Fruit fly (Drosophila melanogaster) whole organism, embryonic: ENCODE measurements around the gene Srr.

ENCODE experiments used
- Adf1 ChIP-seq: fragments of 200-800 bp; sonication (Bioruptor generic); IDR thresholded peaks from 2 replicates; pipeline ENCODE4 v1.3.6; 2022; ENCODE audit warnings: missing biosample characterization, missing genetic modification characterization
- Antp ChIP-seq: fragments of 200-800 bp; sonication (Bioruptor generic); optimal IDR thresholded peaks from 3 replicates; lab custom pipeline; 2016; ENCODE audit warnings: missing biosample characterization, missing genetic modification characterization
- CG11247 ChIP-seq: fragments of 200-800 bp; sonication (Bioruptor generic); IDR thresholded peaks from 2 replicates; pipeline ENCODE4 v1.3.6; 2022; ENCODE audit warnings: missing biosample characterization, missing genetic modification characterization
- CG12299 ChIP-seq: fragments of 200-800 bp; sonication (Bioruptor generic); optimal IDR thresholded peaks from 2 replicates; lab custom pipeline; 2018; ENCODE audit warnings: missing biosample characterization, mild to moderate bottlenecking, missing genetic modification characterization
- CG13894 ChIP-seq: fragments of 200-800 bp; sonication (Bioruptor generic); optimal IDR thresholded peaks from 3 replicates; lab custom pipeline; 2018; ENCODE audit warnings: missing biosample characterization, mild to moderate bottlenecking, missing genetic modification characterization, moderate library complexity
- CG14441 ChIP-seq: fragments of 200-800 bp; sonication (Bioruptor generic); IDR thresholded peaks from 2 replicates; pipeline ENCODE4 v1.3.6; 2022; ENCODE audit warnings: missing biosample characterization, missing genetic modification characterization
- CG14965 ChIP-seq: fragments of 200-800 bp; sonication (Bioruptor generic); optimal IDR thresholded peaks from 2 replicates; lab custom pipeline; 2016; ENCODE audit warnings: missing biosample characterization, missing genetic modification characterization, borderline replicate concordance
- CG16815 ChIP-seq: fragments of 200-800 bp; sonication (Bioruptor generic); optimal IDR thresholded peaks from 3 replicates; lab custom pipeline; 2017; ENCODE audit warnings: missing biosample characterization, mild to moderate bottlenecking, missing genetic modification characterization
- CG16863 ChIP-seq: fragments of 200-800 bp; sonication (Bioruptor generic); optimal IDR thresholded peaks from 3 replicates; lab custom pipeline; 2016; ENCODE audit warnings: missing biosample characterization, missing genetic modification characterization
- CG17385 ChIP-seq: fragments of 200-800 bp; sonication (Bioruptor generic); optimal IDR thresholded peaks from 3 replicates; lab custom pipeline; 2018; ENCODE audit warnings: missing biosample characterization, mild to moderate bottlenecking, missing genetic modification characterization
- CG17568 ChIP-seq: fragments of 200-800 bp; sonication (Bioruptor generic); optimal IDR thresholded peaks from 2 replicates; lab custom pipeline; 2018; ENCODE audit warnings: missing biosample characterization, mild to moderate bottlenecking, missing genetic modification characterization, moderate library complexity
- CG18262 ChIP-seq: fragments of 200-800 bp; optimal IDR thresholded peaks from 3 replicates; lab custom pipeline; 2019; ENCODE audit warnings: missing biosample characterization, mild to moderate bottlenecking, missing genetic modification characterization, moderate library complexity
- CG2202 ChIP-seq: fragments of 200-800 bp; sonication (Bioruptor generic); optimal IDR thresholded peaks from 2 replicates; lab custom pipeline; 2018; ENCODE audit warnings: missing biosample characterization, mild to moderate bottlenecking, missing genetic modification characterization
- CG2875 ChIP-seq: fragments of 200-800 bp; sonication (Bioruptor generic); optimal IDR thresholded peaks from 2 replicates; lab custom pipeline; 2017; ENCODE audit warnings: missing biosample characterization, mild to moderate bottlenecking, missing genetic modification characterization, missing genetic modification reagents
- CG30431 ChIP-seq: fragments of 200-800 bp; sonication (Bioruptor generic); optimal IDR thresholded peaks from 2 replicates; lab custom pipeline; 2017; ENCODE audit warnings: missing biosample characterization, missing genetic modification characterization
- CG31224 ChIP-seq: fragments of 200-800 bp; sonication (Bioruptor generic); IDR thresholded peaks from 2 replicates; pipeline ENCODE4 v1.3.6; 2022; ENCODE audit warnings: missing biosample characterization, missing genetic modification characterization
- CG34376 ChIP-seq: fragments of 200-800 bp; sonication (Bioruptor generic); optimal IDR thresholded peaks from 2 replicates; lab custom pipeline; 2018; ENCODE audit warnings: missing biosample characterization, mild to moderate bottlenecking, missing genetic modification characterization
- CG3995 ChIP-seq: fragments of 200-800 bp; sonication (Bioruptor generic); optimal IDR thresholded peaks from 3 replicates; lab custom pipeline; 2016; ENCODE audit warnings: missing biosample characterization, missing genetic modification characterization
- CG6175 ChIP-seq: fragments of 200-800 bp; sonication (Bioruptor generic); IDR thresholded peaks from 3 replicates; pipeline ENCODE4 v1.3.6; 2022; ENCODE audit warnings: missing biosample characterization, missing genetic modification characterization
- CG7357 ChIP-seq: fragments of 200-800 bp; sonication (Bioruptor generic); IDR thresholded peaks from 3 replicates; pipeline ENCODE4 v1.3.6; 2022; ENCODE audit warnings: missing biosample characterization, missing genetic modification characterization
- CG9932 ChIP-seq: fragments of 200-800 bp; sonication (Bioruptor generic); IDR thresholded peaks from 2 replicates; pipeline ENCODE4 v1.3.6; 2022; ENCODE audit warnings: missing biosample characterization, missing genetic modification characterization
- CrebB ChIP-seq: fragments of 200-800 bp; sonication (Bioruptor generic); optimal IDR thresholded peaks from 3 replicates; lab custom pipeline; 2018; ENCODE audit warnings: missing biosample characterization, mild to moderate bottlenecking, missing genetic modification characterization
- Dip2 ChIP-seq: fragments of 200-800 bp; sonication (Bioruptor generic); IDR thresholded peaks from 2 replicates; pipeline ENCODE4 v1.3.6; 2022; ENCODE audit warnings: missing biosample characterization, missing genetic modification characterization
- ERR ChIP-seq: fragments of 200-800 bp; sonication (Bioruptor generic); optimal IDR thresholded peaks from 2 replicates; lab custom pipeline; 2016; ENCODE audit warnings: missing biosample characterization, missing genetic modification characterization
- Hr39 ChIP-seq: fragments of >200 bp; optimal IDR thresholded peaks from 2 replicates; lab custom pipeline; 2017
- Oli ChIP-seq: fragments of 200-800 bp; sonication (Bioruptor generic); optimal IDR thresholded peaks from 2 replicates; lab custom pipeline; 2018; ENCODE audit warnings: missing biosample characterization, mild to moderate bottlenecking, missing genetic modification characterization, moderate library complexity
- Six4 ChIP-seq: fragments of 200-800 bp; sonication (Bioruptor generic); optimal IDR thresholded peaks from 2 replicates; lab custom pipeline; 2016; ENCODE audit warnings: missing biosample characterization, missing genetic modification characterization
- abd-A ChIP-seq: fragments of 200-800 bp; sonication (Bioruptor generic); optimal IDR thresholded peaks from 3 replicates; lab custom pipeline; 2019; ENCODE audit warnings: missing biosample characterization, mild to moderate bottlenecking, missing genetic modification characterization, moderate library complexity
- ara ChIP-seq: fragments of 200-800 bp; sonication (Bioruptor generic); IDR thresholded peaks from 2 replicates; pipeline ENCODE4 v1.3.6; 2022; ENCODE audit warnings: missing biosample characterization, missing genetic modification characterization
- br ChIP-seq: fragments of >200 bp; optimal IDR thresholded peaks from 2 replicates; lab custom pipeline; 2017
- chm ChIP-seq: fragments of 200-800 bp; sonication (Bioruptor generic); IDR thresholded peaks from 2 replicates; pipeline ENCODE4 v1.3.6; 2022; ENCODE audit warnings: missing biosample characterization, missing genetic modification characterization
- ci ChIP-seq: fragments of 200-800 bp; sonication (Bioruptor generic); IDR thresholded peaks from 3 replicates; pipeline ENCODE4 v1.3.6; 2022; ENCODE audit warnings: missing biosample characterization, missing genetic modification characterization
- crol ChIP-seq: fragments of 200-800 bp; sonication (Bioruptor generic); IDR thresholded peaks from 2 replicates; pipeline ENCODE4 v1.3.6; 2022; ENCODE audit warnings: missing biosample characterization, missing genetic modification characterization
- gsb ChIP-seq: fragments of 200-800 bp; sonication (Bioruptor generic); IDR thresholded peaks from 2 replicates; pipeline ENCODE4 v1.3.6; 2022; ENCODE audit warnings: missing biosample characterization, missing genetic modification characterization
- insv ChIP-seq, 2 experiments: fragments of 200-800 bp; sonication (Bioruptor generic); optimal IDR thresholded peaks; 3 replicates each; lab custom pipeline; 2016 to 2018; ENCODE audit warnings: missing biosample characterization in 2 of 2, missing genetic modification characterization in 2 of 2
- lov ChIP-seq, 2 experiments: fragments of 200-800 bp in 1 of 2; fragments of >200 bp in 1 of 2; sonication (Bioruptor generic) in 1 of 2; IDR thresholded peaks in 1 of 2; optimal IDR thresholded peaks in 1 of 2; 2 replicates in 1 of 2; 3 replicates in 1 of 2; pipeline versions ENCODE4 v1.3.6 to Lab custom; 2017 to 2022; ENCODE audit warnings: missing biosample characterization in 1 of 2, missing genetic modification characterization in 1 of 2
- maf-S ChIP-seq: fragments of 200-800 bp; sonication (Bioruptor generic); optimal IDR thresholded peaks from 2 replicates; lab custom pipeline; 2016; ENCODE audit warnings: missing biosample characterization, missing genetic modification characterization
- mirr ChIP-seq: fragments of 200-800 bp; sonication (Bioruptor generic); optimal IDR thresholded peaks from 3 replicates; lab custom pipeline; 2018; ENCODE audit warnings: missing biosample characterization, mild to moderate bottlenecking, missing genetic modification characterization
- nerfin-2 ChIP-seq: fragments of 200-800 bp; sonication (Bioruptor generic); IDR thresholded peaks from 2 replicates; pipeline ENCODE4 v1.3.6; 2022; ENCODE audit warnings: missing biosample characterization, missing genetic modification characterization; ENCODE audit not compliant: partially characterized antibody
- nmo ChIP-seq: fragments of 200-800 bp; sonication (Bioruptor generic); optimal IDR thresholded peaks from 2 replicates; lab custom pipeline; 2018; ENCODE audit warnings: missing biosample characterization, mild to moderate bottlenecking, missing genetic modification characterization, moderate library complexity
- oc ChIP-seq: fragments of 200-800 bp; sonication (Bioruptor generic); optimal IDR thresholded peaks from 2 replicates; lab custom pipeline; 2018; ENCODE audit warnings: missing biosample characterization, mild to moderate bottlenecking, missing genetic modification characterization, moderate library complexity
- org-1 ChIP-seq: fragments of 200-800 bp; sonication (Bioruptor generic); optimal IDR thresholded peaks from 2 replicates; lab custom pipeline; 2017; ENCODE audit warnings: missing biosample characterization, missing genetic modification characterization
- repo ChIP-seq: fragments of 200-800 bp; sonication (Bioruptor generic); optimal IDR thresholded peaks from 2 replicates; lab custom pipeline; 2016; ENCODE audit warnings: missing biosample characterization, missing genetic modification characterization
- salm ChIP-seq: fragments of 200-800 bp; sonication (Bioruptor generic); optimal IDR thresholded peaks from 2 replicates; lab custom pipeline; 2018; ENCODE audit warnings: missing biosample characterization, mild to moderate bottlenecking, missing genetic modification characterization
- schlank ChIP-seq: fragments of 200-800 bp; sonication (Bioruptor generic); optimal IDR thresholded peaks from 2 replicates; lab custom pipeline; 2018; ENCODE audit warnings: missing biosample characterization, mild to moderate bottlenecking, missing genetic modification characterization
- sens-2 ChIP-seq: fragments of 200-800 bp; sonication (Bioruptor generic); IDR thresholded peaks from 2 replicates; pipeline ENCODE4 v1.3.6; 2022; ENCODE audit warnings: missing biosample characterization, missing genetic modification characterization
- sima ChIP-seq: fragments of 200-800 bp; sonication (Bioruptor generic); optimal IDR thresholded peaks from 2 replicates; lab custom pipeline; 2016; ENCODE audit warnings: missing biosample characterization, missing genetic modification characterization
- tio ChIP-seq: fragments of 200-800 bp; sonication (Bioruptor generic); optimal IDR thresholded peaks from 2 replicates; lab custom pipeline; 2017; ENCODE audit warnings: missing biosample characterization, missing genetic modification characterization, inconsistent platforms
- tll ChIP-seq, 2 experiments: fragments of 200-800 bp in 1 of 2; fragments of >200 bp in 1 of 2; sonication (Bioruptor generic) in 1 of 2; optimal IDR thresholded peaks; 2 replicates each; lab custom pipeline; 2017 to 2019; ENCODE audit warnings: missing biosample characterization in 2 of 2, missing genetic modification characterization in 2 of 2, mild to moderate bottlenecking in 1 of 2, moderate library complexity in 1 of 2
- toy ChIP-seq: fragments of 200-800 bp; sonication (Bioruptor generic); IDR thresholded peaks from 2 replicates; pipeline ENCODE4 v1.3.6; 2022; ENCODE audit warnings: missing biosample characterization, missing genetic modification characterization
- unpg ChIP-seq: fragments of 200-800 bp; sonication (Bioruptor generic); optimal IDR thresholded peaks from 3 replicates; lab custom pipeline; 2018; ENCODE audit warnings: missing biosample characterization, mild to moderate bottlenecking, missing genetic modification characterization, moderate library complexity

Srr gene

dm6 chr3R:9393542-9394025, 28.4 kb downstream of the Srr start (continued):
- no peak for TF ChIP-seq lov (optimal IDR thresholded peaks at IDR 0.05; lab: Kevin White, UChicago)
- peak; percentile 79; the same call in 1 of the 3 replicates for TF ChIP-seq lov (GFP tag; IDR thresholded peaks at IDR 0.05; lab: Robert Waterston, UW)
- TF ChIP-seq CG14441 (GFP tag; lab: Robert Waterston, UW): 0 out of 2 replicates have a peak, but pooled peaks have one; percentile 22
- TF ChIP-seq CG9932 (GFP tag; lab: Robert Waterston, UW): peak; percentile 15; the same call in 1 of the 2 replicates
- no peak for TF ChIP-seq CG7357
- TF ChIP-seq ara (GFP tag; lab: Robert Waterston, UW): peak; percentile 89
- TF ChIP-seq unpg: peak; percentile 79
- no peak for TF ChIP-seq br (lab: Kevin White, UChicago)
- TF ChIP-seq Oli (tag; lab: Kevin White, UChicago): peak; percentile 69
- peak; percentile 81 for TF ChIP-seq CG17568 (GFP tag; lab: Kevin White, UChicago)
- peak; percentile 78 for TF ChIP-seq CrebB (tag; lab: Kevin White, UChicago)
- peak; percentile 61 for TF ChIP-seq crol (GFP tag; lab: Robert Waterston, UW)
- TF ChIP-seq CG34376 (GFP tag; lab: Kevin White, UChicago): peak; percentile 30
- TF ChIP-seq salm (tag; lab: Kevin White, UChicago): peak; percentile 58
- TF ChIP-seq CG12299: peak; percentile 40
- peak; percentile 70 for TF ChIP-seq CG2875 (GFP tag; lab: Kevin White, UChicago)
- TF ChIP-seq gsb (GFP tag; lab: Robert Waterston, UW): peak; percentile 38; the same call in 1 of the 2 replicates
- TF ChIP-seq CG30431 (GFP tag; lab: Kevin White, UChicago): peak; percentile 29
- TF ChIP-seq CG2202 (tag; lab: Kevin White, UChicago): peak; percentile 88
- peak; percentile 76 for TF ChIP-seq CG17385 (GFP tag; lab: Kevin White, UChicago)
- TF ChIP-seq Antp (GFP tag; lab: Kevin White, UChicago): peak; percentile 24
- TF ChIP-seq CG18262 (tag; lab: Kevin White, UChicago): peak; percentile 87
- TF ChIP-seq Hr39: no peak
- TF ChIP-seq org-1 (GFP tag; lab: Kevin White, UChicago): peak; percentile 42
- TF ChIP-seq CG16815: peak; percentile 64
- peak; percentile 49 for TF ChIP-seq Six4
- no peak for TF ChIP-seq toy (GFP tag; lab: Robert Waterston, UW)
- no peak for TF ChIP-seq abd-A (tag; lab: Kevin White, UChicago)
- no peak for TF ChIP-seq maf-S (GFP tag; lab: Kevin White, UChicago)
- TF ChIP-seq CG16863 (GFP tag; lab: Kevin White, UChicago): peak; percentile 26
- peak; percentile 28 for TF ChIP-seq tio (GFP tag; lab: Kevin White, UChicago)
- TF ChIP-seq Dip2 (GFP tag; lab: Robert Waterston, UW): no peak
- peak; percentile 32 for TF ChIP-seq CG11247
- no peak for TF ChIP-seq insv (GFP tag; optimal IDR thresholded peaks at IDR 0.05; lab: Kevin White, UChicago)
- TF ChIP-seq Adf1: no peak
- no peak for TF ChIP-seq nerfin-2 (GFP tag; lab: Robert Waterston, UW)
- no peak for TF ChIP-seq sima (GFP tag; lab: Kevin White, UChicago)
- TF ChIP-seq CG13894 (tag; lab: Kevin White, UChicago): no peak
- no peak for TF ChIP-seq tll (GFP tag; optimal IDR thresholded peaks at IDR 0.05; lab: Kevin White, UChicago)
- peak; percentile 42; the same call in 1 of the 2 replicates for TF ChIP-seq CG31224 (GFP tag; lab: Robert Waterston, UW)
- TF ChIP-seq sens-2 (GFP tag; lab: Robert Waterston, UW): peak; percentile 48
- peak; percentile 78 for TF ChIP-seq nmo (GFP tag; lab: Kevin White, UChicago)
- TF ChIP-seq CG14965: no peak
- peak; percentile 66 for TF ChIP-seq oc (tag; lab: Kevin White, UChicago)
- TF ChIP-seq chm (GFP tag; lab: Robert Waterston, UW): peak; percentile 78
- TF ChIP-seq mirr (GFP tag; lab: Kevin White, UChicago): peak; percentile 72
- no peak for TF ChIP-seq repo (GFP tag; lab: Kevin White, UChicago)
- no peak for TF ChIP-seq ERR
- peak; percentile 35 for TF ChIP-seq schlank (tag; lab: Kevin White, UChicago)
- TF ChIP-seq ci: peak; percentile 87
- no peak for TF ChIP-seq CG3995 (GFP tag; lab: Kevin White, UChicago)
- TF ChIP-seq CG6175 (GFP tag; lab: Robert Waterston, UW): no peak; the same call in 2 of the 3 replicates
